Fruit fly (Drosophila melanogaster) S2 (cell line): ENCODE measurements around the gene mrn.

Source experiments
- CG8478 ChIP-seq: fragments of >200 bp; optimal IDR thresholded peaks from 2 replicates; lab custom pipeline; 2018
- CTCF ChIP-seq, 2 experiments: fragments of >200 bp; optimal IDR thresholded peaks; 2 replicates each; lab custom pipeline; 2018

dm6 chr3L:15594093-15594653 is 13.8 kb upstream of the mrn start:
- TF ChIP-seq CG8478 (lab: Kevin White, UChicago) (no peak), CTCF (optimal IDR thresholded peaks at IDR 0.05; lab: Kevin White, UChicago) (no peak)
